Fruit fly (Drosophila melanogaster): ENCODE results near the gene CG6873.

CG6873 gene

DNA sequence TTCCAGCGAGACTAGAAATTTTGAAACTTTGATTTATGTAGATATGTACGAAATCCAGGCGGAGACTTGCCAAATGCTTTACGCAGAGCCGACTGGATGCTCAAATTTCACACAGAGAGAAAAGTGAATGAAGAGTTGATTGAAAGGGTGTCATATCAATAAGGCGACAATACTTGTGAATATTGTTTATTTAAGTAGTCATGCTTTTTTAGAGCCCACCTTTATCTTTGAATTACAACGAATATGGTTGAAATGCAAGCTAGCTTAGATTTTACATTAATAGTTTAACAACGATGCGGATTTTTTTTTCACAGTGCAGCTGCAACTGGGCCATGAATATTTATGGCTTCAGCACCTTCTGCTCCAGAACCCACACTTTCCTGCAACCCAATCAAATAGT lies at the start of gene CG6873:
TSS of gene CG6873 (minus strand) at position 101 of the 400 bp plus-strand sequence.
- TF ChIP-seq CG8478 (optimal IDR thresholded peaks at IDR 0.05) (no peak), CTCF (optimal IDR thresholded peaks at IDR 0.05) (no peak)

DNA sequence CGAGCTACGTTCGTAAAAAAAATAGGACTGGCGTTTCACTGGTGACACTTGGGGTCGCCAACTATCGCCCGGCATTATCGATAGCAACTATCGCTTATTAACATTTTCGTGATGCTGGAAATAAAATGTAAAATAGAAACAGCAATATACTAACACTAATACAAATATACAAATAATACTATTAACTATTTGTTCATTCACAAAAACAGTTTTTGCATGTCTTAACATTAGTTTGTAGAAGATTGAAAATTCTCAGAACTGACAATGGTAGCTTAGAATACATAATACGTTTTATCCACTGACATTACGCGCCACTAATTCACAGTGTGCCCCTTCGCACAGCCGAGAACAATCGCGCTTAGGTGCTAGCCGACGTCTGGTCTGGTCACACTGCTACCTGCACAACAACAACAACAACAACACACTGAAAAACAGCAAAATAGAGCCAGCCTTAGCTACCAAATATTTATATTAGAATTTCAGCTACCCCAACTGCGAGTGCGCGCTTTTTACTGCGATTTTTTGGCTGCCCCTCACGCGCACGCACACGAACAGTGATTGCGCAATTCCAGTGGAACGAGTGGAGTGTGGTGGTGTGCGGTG lies 48.5 kb upstream of the CG6873 start, which contains the start of the genes CG6961 and S6KL:
TSS of gene CG6961 (minus strand) at position 68 of the 603 bp plus-strand sequence.
TSS of gene S6KL (plus strand) at position 322 of the 603 bp plus-strand sequence.
- no peak for TF ChIP-seq CG8478 (optimal IDR thresholded peaks at IDR 0.05)
- TF ChIP-seq CTCF (optimal IDR thresholded peaks at IDR 0.05) = no peak

dm6 chrX:18783417-18784123 lies 43.9 kb upstream of the CG6873 start, which contains the start of gene CG18259:
Gene CG18259 (minus strand): TSS chrX:18783494.
- TF ChIP-seq CTCF (optimal IDR thresholded peaks at IDR 0.05) = no peak
- no peak for TF ChIP-seq CG8478 (optimal IDR thresholded peaks at IDR 0.05)

DNA sequence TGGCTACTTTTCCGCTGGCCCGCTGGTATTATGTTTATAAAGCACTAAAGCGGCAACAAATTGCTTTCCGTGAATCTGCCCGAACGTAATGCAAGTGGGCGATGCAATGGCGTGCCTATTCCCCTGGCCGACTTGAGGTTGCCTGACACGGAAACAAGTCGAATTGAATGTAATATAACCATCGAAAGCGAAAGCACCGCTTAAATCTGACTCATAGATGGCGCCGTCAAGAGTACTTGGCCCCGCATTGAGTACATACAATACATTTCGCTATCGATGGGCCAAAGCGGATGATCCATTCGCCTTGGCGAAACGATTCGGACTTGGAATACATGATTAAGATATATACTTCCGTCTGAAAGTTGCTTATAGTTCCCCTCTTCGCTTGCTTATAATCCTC lies 40.6 kb upstream of the CG6873 start:
- peak; percentile 79 to 82 for TF ChIP-seq CTCF (optimal IDR thresholded peaks at IDR 0.05)
- TF ChIP-seq CG8478 (optimal IDR thresholded peaks at IDR 0.05) = no peak

DNA sequence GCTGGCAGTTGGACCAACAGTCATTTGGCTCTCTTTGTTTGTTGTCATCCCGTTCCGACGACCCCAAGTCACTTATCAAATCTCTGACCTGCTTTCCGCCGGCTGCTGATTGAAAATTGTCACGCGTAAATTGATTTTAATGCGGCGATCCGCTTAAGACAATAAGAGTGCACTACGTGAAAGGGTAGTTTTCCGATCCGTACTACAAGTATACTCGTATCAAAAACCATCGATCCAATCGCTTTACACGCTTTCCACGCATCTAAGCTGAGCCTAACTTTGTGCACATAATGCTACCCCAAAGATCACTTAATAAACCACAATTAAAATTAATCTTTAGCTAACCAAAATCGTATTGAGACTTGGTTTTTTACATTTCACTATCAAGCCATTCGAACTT lies 40.0 kb upstream of the CG6873 start:
- TF ChIP-seq CG8478 (optimal IDR thresholded peaks at IDR 0.05) (no peak), CTCF (optimal IDR thresholded peaks at IDR 0.05) (no peak)

DNA sequence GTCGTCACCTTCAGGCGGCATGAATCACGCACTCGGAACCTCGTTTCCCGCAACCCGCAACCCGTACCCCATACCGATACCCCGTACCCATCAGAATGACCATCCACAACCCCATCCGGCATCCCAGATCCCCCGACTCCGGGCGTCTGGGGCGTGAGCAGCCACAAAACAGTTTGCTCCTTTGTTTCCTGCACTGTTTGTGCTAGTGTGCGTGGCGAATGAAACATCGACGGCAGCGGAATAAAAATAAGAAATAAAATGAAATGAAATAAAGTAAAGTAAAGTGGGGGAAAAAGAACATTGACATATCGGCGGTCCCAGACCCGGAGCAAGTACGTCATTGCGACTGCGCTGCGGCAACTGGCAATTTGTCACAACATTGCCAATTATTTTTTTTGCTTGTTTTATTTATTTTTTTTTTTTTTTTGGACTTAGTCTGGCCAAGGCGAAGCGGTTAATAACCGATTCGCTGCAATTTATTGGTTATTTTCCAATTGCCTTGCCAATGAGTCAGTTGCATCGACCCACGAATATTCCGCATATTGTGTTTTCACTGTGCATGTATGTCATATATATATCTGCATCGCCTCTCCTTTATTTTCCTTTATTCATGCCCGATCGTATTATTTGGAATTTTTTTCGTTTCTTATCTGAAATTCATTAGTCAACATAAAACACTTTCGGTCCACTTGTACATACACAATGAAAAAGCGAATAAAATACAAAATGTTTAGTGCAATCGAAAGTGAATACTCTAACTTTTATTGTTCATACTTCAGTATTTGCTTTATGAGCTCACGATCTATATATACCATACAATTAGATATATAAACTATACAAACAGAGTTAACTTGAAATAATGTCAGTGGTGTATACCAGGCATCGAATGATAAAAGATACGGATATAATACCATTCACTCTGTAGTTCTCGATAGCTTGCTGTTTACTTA lies 37.6 kb upstream of the CG6873 start:
- TF ChIP-seq CG8478 (optimal IDR thresholded peaks at IDR 0.05) (no peak), CTCF (optimal IDR thresholded peaks at IDR 0.05) (no peak)

dm6 chrX:18775839-18776538 lies 36.3 kb upstream of the CG6873 start:
- no peak for TF ChIP-seq CTCF (optimal IDR thresholded peaks at IDR 0.05)
- TF ChIP-seq CG8478 (optimal IDR thresholded peaks at IDR 0.05) = no peak

DNA sequence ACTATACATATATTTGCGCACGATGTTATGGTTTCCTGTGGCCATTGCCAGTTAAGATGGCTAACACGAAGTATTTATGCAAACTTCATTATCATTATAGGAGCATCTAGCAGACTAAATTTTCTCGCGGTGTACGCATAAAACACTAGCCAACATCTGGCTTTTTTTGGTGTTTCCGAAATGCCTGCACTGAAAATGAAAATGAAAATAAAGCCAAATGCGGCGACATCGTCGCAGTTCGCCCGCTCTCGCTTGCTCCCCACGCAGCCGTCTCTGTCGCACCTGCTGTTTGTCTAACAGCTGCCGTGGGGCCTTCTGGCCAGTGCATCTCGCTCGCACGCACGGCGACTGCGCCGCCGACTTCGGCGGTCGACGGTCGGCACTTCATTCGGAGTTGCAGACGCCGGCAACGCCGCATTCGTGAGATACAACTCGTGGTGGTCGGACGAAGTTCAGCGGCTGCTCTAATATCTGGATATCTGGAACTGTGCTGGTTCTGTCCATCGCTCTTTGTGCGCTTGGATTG lies 35.2 kb upstream of the CG6873 start, which contains the start of gene CG6891:
TSS of gene CG6891 (plus strand) at position 411 of the 526 bp plus-strand sequence.
- TF ChIP-seq CTCF (optimal IDR thresholded peaks at IDR 0.05) = peak; percentile 12 to 22
- TF ChIP-seq CG8478 (optimal IDR thresholded peaks at IDR 0.05) = no peak

DNA sequence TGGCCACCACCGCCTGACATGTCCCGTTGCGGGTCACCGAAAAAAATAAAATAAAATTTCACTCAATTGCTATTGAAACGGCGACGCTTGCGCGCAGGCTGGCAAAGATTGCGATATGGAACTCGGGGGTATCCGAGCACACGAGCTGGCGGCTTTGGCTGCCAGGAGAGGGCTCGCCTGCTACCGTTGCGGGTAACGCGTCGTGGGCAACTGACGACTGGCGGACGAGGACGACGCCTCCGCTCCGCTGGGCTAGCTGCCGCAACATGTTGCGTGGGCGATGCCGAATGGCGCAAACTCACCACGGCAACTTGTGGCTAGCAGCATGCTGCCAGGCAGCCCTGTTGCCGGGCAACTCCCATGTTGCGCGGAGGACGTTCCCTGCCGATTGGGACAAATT lies 34.1 kb upstream of the CG6873 start, which contains the start of gene CCKLR-17D3:
TSS of gene CCKLR-17D3 (minus strand) at position 211 of the 400 bp plus-strand sequence.
- TF ChIP-seq CTCF (optimal IDR thresholded peaks at IDR 0.05) (no peak), CG8478 (optimal IDR thresholded peaks at IDR 0.05) (no peak)

dm6 chrX:18771995-18772394 lies 32.3 kb upstream of the CG6873 start:
- TF ChIP-seq CTCF (optimal IDR thresholded peaks at IDR 0.05) (peak; percentile 13 to 40), CG8478 (optimal IDR thresholded peaks at IDR 0.05) (no peak)

DNA sequence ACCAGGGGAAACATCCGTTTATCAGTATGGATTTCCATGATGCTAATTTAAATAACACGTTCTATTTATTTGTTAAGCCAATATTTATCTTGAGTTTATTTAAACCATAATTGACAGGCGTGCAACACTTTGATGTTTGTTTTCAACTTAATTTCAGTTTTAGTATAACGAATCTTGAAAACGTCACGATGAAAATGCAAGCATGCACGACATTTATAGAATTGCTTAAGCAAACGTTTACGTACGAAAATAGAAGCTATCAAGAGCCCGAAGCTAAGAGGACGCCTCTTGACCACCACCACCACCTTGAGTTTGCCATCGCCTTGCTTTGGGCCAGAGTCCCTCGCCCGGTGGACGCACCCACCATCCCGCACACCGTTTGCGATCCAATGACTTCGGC lies 31.7 kb upstream of the CG6873 start:
- TF ChIP-seq CTCF (optimal IDR thresholded peaks at IDR 0.05) (no peak), CG8478 (optimal IDR thresholded peaks at IDR 0.05) (no peak)

- TF ChIP-seq CTCF (optimal IDR thresholded peaks at IDR 0.05) = no peak
- no peak for TF ChIP-seq CG8478 (optimal IDR thresholded peaks at IDR 0.05)
Observed at dm6 chrX:18748206-18748605, 8.5 kb upstream of the CG6873 start, which contains the start of gene CG12609. Gene CG12609 (minus strand): TSS chrX:18748306.

DNA sequence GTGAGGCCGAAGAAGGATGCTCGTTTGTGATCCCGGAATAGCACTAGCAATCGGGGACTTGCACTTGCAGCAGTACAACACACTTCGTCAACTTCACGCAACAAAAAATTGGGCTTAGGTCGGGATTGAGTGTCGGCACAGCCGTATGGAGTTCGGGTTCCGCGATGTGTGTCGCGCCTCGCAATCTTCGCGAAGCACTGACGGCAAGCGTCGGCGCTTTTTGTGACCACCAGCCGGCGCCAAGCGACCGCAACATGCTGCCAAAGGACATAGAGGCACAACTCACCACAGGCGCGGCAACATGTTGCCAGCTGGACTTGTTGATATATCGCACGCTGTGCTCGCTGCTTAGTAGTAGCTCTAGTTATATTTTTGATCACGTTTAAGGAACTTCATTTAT lies 13.4 kb downstream of the CG6873 start, which contains the start of gene CCKLR-17D1:
TSS of gene CCKLR-17D1 (minus strand) at position 303 of the 400 bp plus-strand sequence.
- TF ChIP-seq CTCF (optimal IDR thresholded peaks at IDR 0.05) (no peak), CG8478 (optimal IDR thresholded peaks at IDR 0.05) (no peak)

DNA sequence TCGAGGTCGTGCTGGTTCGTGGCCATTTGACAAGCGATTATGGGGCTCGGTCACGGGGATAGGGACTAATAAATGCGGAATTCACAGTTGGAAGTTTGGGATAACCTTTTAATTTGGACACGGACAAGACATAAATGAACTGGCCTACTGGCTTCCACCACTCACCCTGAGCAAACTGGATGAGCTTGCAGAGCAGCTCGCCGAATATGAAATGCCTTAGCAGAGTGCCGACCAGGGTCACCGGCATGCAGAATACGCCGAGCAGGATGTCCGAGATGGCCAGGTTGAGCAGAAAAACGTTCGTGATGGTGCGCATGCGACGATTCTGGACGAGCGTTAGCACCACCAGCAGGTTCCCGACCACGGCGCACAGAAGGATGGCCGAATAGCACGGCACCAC lies 14.1 kb downstream of the CG6873 start, which contains the start of gene CG42302:
TSS of gene CG42302 (minus strand) at position 101 of the 400 bp plus-strand sequence.
- no peak for TF ChIP-seq CG8478 (optimal IDR thresholded peaks at IDR 0.05)
- no peak for TF ChIP-seq CTCF (optimal IDR thresholded peaks at IDR 0.05)

Measured in S2 (cell line).